Fruit fly (Drosophila melanogaster) Kc167 (cell line): ENCODE results near the gene CG43448.

Experiments used
- Myc ChIP-seq: fragments of >200 bp; optimal IDR thresholded peaks from 2 replicates; lab custom pipeline; 2017; ENCODE audit warnings: missing external identifiers
- Sin3A ChIP-seq: fragments of >200 bp; optimal IDR thresholded peaks from 2 replicates; lab custom pipeline; 2018; ENCODE audit warnings: missing external identifiers
- h ChIP-seq: fragments of >200 bp; optimal IDR thresholded peaks from 3 replicates; lab custom pipeline; 2018; ENCODE audit warnings: missing external identifiers
- insv ChIP-seq: fragments of >200 bp; optimal IDR thresholded peaks from 3 replicates; lab custom pipeline; 2018; ENCODE audit warnings: missing external identifiers
- psq ChIP-seq: fragments of >200 bp; optimal IDR thresholded peaks from 2 replicates; lab custom pipeline; 2017; ENCODE audit warnings: missing external identifiers
- ttk ChIP-seq: sonication (Bioruptor generic); optimal IDR thresholded peaks from 2 replicates; lab custom pipeline; 2017; ENCODE audit warnings: missing external identifiers

Gene CG43448

DNA sequence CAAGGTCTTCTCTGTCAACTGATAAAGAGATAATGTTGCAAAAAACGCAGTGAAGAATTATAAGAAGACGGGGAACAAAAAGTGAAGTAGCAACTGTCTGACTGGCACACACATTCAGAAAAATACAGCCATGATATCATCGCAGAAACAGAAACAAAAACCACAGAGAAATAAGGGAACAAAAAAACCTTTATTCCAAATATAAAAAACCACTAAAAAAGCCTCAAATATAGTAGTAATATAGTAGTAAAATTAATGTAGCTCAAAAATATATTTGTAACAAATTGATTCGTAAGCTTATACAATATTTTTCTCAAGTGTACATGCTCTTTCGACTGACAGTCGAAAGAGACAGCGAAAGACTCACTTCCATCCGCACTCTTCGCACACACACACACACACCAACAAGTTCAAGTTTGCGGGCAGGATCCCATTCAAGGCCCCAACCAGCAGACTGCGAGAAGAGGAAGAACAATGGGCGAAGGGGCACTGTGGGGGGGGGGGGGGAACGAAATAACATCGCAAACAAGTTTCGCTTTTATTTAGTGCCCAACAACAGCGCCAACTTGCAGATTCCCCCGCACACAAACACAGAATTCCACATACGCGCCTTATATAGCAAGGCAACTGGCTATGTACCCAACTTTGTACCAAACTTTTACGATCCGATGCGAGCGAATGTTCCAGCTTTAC is 20.9 kb upstream of the CG43448 start:
- no peak for TF ChIP-seq ttk (lab: Kevin White, UChicago)

DNA sequence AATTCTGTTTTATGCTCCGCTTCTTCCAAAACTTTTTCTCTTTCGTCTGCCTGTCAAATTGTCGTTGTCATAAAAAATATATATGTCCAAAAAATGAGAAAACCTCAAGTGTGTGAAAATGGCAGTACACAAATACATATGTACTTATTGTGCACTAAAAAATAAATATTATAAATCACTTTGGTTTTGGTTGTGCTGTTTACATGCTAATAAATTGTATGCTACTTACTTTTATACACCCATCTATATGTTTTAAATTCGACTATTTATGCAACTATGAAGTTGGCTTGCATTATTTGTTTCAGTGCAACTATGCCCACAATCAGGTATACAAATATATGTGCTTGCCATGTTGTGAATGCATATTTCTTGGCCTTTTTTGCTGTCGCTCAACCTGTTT is 20.1 kb upstream of the CG43448 start:
- TF ChIP-seq ttk (lab: Kevin White, UChicago) (no peak), Sin3A (no peak), psq (lab: Kevin White, UChicago) (no peak)

DNA sequence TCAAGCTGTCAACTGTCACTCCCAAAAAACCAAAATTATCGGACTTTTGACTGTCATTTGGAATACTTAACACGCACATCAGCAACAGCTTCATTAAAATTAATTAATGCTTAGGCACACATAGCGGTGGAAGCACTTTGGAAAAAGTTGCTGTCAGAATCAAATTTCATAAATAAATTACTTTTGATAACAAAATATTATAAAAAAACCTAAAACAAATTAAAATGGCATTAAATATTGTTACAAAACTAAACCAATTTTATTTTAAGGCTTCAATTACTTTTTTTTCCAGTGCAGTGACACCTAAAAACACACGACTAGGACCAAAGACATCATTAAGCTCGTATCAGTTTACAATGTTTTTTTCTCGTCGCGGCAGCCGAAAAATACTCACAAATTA is 18.7 kb upstream of the CG43448 start:
- no peak for TF ChIP-seq Myc
- no peak for TF ChIP-seq ttk (lab: Kevin White, UChicago)
- TF ChIP-seq insv (lab: Kevin White, UChicago), result no peak
- TF ChIP-seq h (lab: Kevin White, UChicago), result no peak
- TF ChIP-seq psq (lab: Kevin White, UChicago), result no peak

DNA sequence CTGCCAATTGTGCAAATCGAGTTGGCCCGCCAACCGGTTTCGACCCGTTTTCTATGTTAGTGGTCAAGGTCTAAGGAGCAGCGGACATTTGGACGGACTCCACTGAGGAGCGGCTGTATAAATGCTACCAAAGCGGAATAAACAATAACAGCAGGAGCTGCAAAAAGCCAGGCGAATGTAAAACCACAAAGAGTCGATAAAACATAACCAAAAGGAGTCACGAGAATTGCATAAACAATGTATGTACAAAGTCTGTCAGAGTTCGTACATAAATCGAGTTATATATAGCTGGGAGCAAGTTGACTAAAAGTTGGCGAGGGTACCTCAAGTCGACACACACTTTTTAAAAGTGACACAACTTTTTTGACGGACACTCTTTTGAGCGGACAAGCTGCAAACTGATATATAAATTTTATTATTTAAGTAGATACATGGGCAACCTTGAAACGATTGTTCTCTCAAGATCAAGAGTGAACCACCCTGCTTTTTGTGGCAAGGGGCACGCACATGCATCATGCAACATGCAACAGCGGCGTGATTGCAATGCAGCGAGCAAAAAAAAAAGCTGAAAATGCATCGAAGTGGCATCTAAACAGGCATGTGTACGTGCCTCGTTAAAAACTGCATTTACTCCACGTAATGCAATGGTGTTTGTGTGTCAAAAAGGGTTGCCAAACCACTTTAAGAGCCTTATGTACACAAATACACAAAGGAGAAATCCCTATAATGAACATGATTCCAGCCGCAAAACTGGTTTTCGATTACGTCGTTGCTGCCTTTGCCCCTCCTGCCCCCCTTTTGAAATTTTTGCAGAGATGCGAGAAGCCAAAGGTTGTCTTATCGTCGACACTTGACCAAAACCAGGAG is 18.0 kb upstream of the CG43448 start:
- TF ChIP-seq insv (lab: Kevin White, UChicago), result no peak
- TF ChIP-seq psq (lab: Kevin White, UChicago), result no peak
- no peak for TF ChIP-seq h (lab: Kevin White, UChicago)
- TF ChIP-seq ttk (lab: Kevin White, UChicago), result no peak
- TF ChIP-seq Sin3A, result no peak
- TF ChIP-seq Myc, result no peak

DNA sequence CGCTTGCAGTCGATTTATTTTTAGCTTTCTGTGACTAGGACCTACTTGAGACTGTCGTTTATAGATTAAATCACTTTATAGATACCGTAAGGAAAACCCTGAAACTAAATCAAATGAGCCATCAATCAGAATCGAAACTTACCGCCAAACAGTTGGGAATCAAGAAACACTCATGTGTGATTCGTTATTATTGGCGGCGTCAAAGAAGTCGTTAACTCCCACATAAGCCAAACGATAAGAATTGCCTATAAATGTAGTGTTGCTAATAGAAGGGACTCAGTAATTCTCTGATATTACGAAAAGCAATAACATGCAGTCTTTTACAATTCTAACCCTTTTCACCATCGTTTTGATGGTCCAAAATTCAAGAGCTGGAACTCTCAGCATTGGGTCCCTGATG is 15.3 kb upstream of the CG43448 start, which contains the start of gene CG18404:
TSS of gene CG18404 (plus strand) at position 301 of the 400 bp plus-strand sequence.
- no peak for TF ChIP-seq Sin3A
- TF ChIP-seq Myc, result no peak
- TF ChIP-seq psq (lab: Kevin White, UChicago), result no peak
- TF ChIP-seq h (lab: Kevin White, UChicago), result no peak
- TF ChIP-seq ttk (lab: Kevin White, UChicago), result no peak
- TF ChIP-seq insv (lab: Kevin White, UChicago), result no peak

DNA sequence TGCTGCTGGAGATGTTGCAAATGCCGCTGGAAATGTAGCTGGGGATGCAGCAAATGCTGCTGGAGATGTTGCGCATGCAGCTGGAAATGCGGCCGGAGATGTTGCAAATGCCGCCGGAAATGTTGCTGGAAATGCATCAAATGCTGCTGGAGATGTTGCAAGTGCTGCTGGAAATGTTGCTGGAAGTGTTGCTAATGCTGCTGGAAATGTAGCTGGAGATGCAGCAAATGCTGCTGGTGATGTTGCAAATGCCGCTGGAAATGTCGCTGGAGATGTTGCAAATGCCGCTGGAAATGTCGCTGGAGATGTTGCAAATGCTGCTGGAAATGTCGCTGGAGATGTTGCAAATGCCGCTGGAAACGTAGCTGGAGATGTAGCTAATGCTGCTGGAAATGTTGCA is 14.8 kb upstream of the CG43448 start:
- TF ChIP-seq h (lab: Kevin White, UChicago), result no peak
- no peak for TF ChIP-seq Sin3A
- TF ChIP-seq ttk (lab: Kevin White, UChicago), result no peak
- no peak for TF ChIP-seq psq (lab: Kevin White, UChicago)
- no peak for TF ChIP-seq Myc
- TF ChIP-seq insv (lab: Kevin White, UChicago), result no peak

DNA sequence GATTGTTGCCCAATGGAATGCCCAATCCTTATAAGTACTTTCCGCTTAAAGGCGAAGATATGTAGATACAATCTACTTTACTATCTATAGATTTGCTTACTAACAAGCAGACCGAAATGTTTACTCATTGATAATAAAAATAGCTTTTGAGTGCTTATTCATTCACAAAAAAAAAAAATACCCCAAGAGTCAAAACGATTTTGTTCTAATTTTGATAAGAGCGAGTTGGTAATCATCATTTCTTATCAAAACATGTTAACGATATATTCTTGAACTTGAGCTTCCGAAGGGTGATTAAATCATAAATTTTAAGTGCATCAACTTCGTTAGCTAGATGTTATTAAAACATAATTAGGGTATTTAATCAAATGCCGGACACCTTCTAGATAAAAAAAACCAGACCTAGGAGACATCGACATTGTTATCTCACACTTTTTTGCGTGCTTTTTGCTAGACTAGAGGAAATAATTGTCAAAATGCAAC is 13.0 kb upstream of the CG43448 start, which contains the start of gene CG9682:
TSS of gene CG9682 (plus strand) at position 433 of the 483 bp plus-strand sequence.
- no peak for TF ChIP-seq h (lab: Kevin White, UChicago)
- TF ChIP-seq ttk (lab: Kevin White, UChicago), result no peak
- no peak for TF ChIP-seq Myc
- TF ChIP-seq psq (lab: Kevin White, UChicago), result no peak
- TF ChIP-seq Sin3A, result no peak
- no peak for TF ChIP-seq insv (lab: Kevin White, UChicago)

DNA sequence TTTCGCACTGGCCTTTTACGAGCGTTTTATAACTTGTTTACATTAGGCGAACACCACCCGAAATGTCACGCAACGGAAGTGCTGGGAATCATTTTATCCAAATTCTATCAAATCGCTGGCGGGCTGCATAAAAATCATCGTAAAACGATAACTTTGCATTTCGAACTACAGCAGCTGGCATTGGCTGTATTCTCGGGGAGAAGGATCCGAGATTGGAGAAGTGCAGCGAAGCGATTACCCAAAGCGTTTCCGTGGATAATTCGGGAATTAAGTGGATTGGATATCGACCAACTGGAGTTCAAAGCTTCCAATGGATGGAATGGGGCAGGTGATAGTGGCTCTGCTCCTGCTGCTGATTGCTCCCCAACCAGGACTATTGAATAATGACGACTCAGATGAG is 11.7 kb upstream of the CG43448 start, which contains the start of gene CG34299:
TSS of gene CG34299 (plus strand) at position 301 of the 400 bp plus-strand sequence.
- no peak for TF ChIP-seq Myc
- TF ChIP-seq psq (lab: Kevin White, UChicago), result no peak
- TF ChIP-seq h (lab: Kevin White, UChicago), result no peak
- TF ChIP-seq Sin3A, result no peak
- no peak for TF ChIP-seq ttk (lab: Kevin White, UChicago)
- no peak for TF ChIP-seq insv (lab: Kevin White, UChicago)

DNA sequence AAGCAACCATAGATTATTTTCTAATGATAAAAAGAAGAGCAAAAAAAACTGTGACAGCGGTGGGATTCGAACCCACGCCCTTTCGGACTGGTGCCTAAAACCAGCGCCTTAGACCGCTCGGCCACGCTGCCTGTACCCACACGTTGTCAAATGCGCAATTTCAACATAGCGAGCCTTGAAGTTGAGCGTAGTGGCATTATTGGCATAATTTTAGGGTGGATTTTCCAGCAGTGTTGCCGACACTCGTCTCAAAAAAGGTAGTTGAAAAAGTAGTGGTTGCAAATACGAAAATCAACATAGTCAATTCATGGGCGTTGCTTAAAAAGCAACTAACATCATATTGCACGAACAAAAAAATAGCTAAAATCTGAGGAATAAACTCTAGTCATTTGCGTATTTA is 11.0 kb upstream of the CG43448 start:
- TF ChIP-seq Sin3A, result no peak
- TF ChIP-seq psq (lab: Kevin White, UChicago), result no peak
- TF ChIP-seq ttk (lab: Kevin White, UChicago), result no peak
- no peak for TF ChIP-seq Myc
- no peak for TF ChIP-seq insv (lab: Kevin White, UChicago)
- TF ChIP-seq h (lab: Kevin White, UChicago), result no peak

DNA sequence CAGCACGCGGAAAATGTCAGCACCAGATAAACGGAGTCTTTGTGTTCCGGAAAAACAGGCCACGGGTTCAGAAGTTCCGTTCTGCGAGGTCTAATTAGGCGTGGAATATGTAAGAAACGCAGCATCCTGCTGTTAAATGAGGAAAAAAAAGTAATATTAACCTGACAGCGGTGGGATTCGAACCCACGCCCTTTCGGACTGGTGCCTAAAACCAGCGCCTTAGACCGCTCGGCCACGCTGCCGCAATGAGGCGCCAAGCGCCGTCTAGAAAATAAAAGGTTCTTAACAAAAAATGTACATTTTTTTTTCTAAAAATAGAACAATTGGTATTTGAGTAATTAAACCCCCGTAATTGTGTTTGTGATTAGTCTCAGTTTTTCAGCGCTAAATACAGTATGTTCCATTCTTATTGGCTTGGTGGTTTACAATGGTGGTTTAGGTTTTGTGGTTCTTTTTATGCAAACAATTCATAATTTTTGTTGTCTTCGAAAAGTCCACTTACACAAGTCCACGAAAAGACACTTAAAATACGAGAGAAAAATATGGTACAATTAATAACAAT is 10.3 kb upstream of the CG43448 start:
- TF ChIP-seq insv (lab: Kevin White, UChicago) (no peak), Myc (no peak), h (lab: Kevin White, UChicago) (no peak), psq (lab: Kevin White, UChicago) (no peak), ttk (lab: Kevin White, UChicago) (no peak), Sin3A (no peak)

DNA sequence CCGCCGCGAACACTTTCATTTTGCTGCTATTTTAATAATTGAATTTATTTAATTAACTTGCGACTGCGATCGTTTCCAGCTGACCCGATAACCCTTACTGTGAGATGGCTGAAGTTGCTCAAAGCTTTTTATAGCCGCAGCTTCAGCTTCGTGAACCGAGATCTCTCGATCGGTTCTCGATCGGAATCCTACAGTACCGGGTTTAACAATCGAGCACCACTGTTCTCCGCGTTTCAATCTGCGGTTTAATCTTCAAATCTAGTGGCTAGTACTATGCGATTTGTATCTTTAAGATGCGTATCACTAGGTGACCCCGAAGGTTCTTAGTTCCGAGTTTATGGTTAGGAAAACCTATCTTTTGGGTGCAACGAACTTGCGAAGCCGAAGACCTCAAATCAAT is 9.1 kb upstream of the CG43448 start, which contains the start of gene CG9733:
TSS of gene CG9733 (minus strand) at position 101 of the 400 bp plus-strand sequence.
- TF ChIP-seq h (lab: Kevin White, UChicago) (no peak), ttk (lab: Kevin White, UChicago) (no peak), psq (lab: Kevin White, UChicago) (no peak), Myc (no peak), insv (lab: Kevin White, UChicago) (no peak), Sin3A (no peak)
